Fruit fly (Drosophila melanogaster) whole organism, embryonic: Measurements from ENCODE around the gene cort.

ENCODE experiments used
- Abd-B ChIP-seq: fragments of 200-800 bp; sonication (Bioruptor generic); optimal IDR thresholded peaks from 2 replicates; lab custom pipeline; 2018; ENCODE audit warnings: missing biosample characterization, mild to moderate bottlenecking, missing genetic modification characterization, moderate library complexity
- CG10462 ChIP-seq: fragments of 200-800 bp; sonication (Bioruptor generic); optimal IDR thresholded peaks from 2 replicates; lab custom pipeline; 2016; ENCODE audit warnings: missing biosample characterization, missing genetic modification characterization
- CG12219 ChIP-seq: fragments of 200-800 bp; sonication (Bioruptor generic); optimal IDR thresholded peaks from 3 replicates; lab custom pipeline; 2018; ENCODE audit warnings: missing biosample characterization, mild to moderate bottlenecking, missing genetic modification characterization
- CG13894 ChIP-seq: fragments of 200-800 bp; sonication (Bioruptor generic); optimal IDR thresholded peaks from 3 replicates; lab custom pipeline; 2018; ENCODE audit warnings: missing biosample characterization, mild to moderate bottlenecking, missing genetic modification characterization, moderate library complexity
- CG1647 ChIP-seq: fragments of 200-800 bp; sonication (Bioruptor generic); optimal IDR thresholded peaks from 3 replicates; lab custom pipeline; 2016; ENCODE audit warnings: missing biosample characterization, missing genetic modification characterization
- CG2875 ChIP-seq: fragments of 200-800 bp; sonication (Bioruptor generic); optimal IDR thresholded peaks from 2 replicates; lab custom pipeline; 2017; ENCODE audit warnings: missing biosample characterization, mild to moderate bottlenecking, missing genetic modification characterization, missing genetic modification reagents
- CG32767 ChIP-seq: fragments of 200-800 bp; sonication (Bioruptor generic); IDR thresholded peaks from 2 replicates; pipeline ENCODE4 v1.3.6; 2022; ENCODE audit warnings: missing biosample characterization, missing genetic modification characterization
- CG34376 ChIP-seq: fragments of 200-800 bp; sonication (Bioruptor generic); optimal IDR thresholded peaks from 2 replicates; lab custom pipeline; 2018; ENCODE audit warnings: missing biosample characterization, mild to moderate bottlenecking, missing genetic modification characterization
- CG3847 ChIP-seq: fragments of 200-800 bp; sonication (Bioruptor generic); IDR thresholded peaks from 2 replicates; pipeline ENCODE4 v1.3.6; 2022; ENCODE audit warnings: missing biosample characterization, missing genetic modification characterization
- CG4328 ChIP-seq: fragments of 200-800 bp; sonication (Bioruptor generic); optimal IDR thresholded peaks from 3 replicates; lab custom pipeline; 2017; ENCODE audit warnings: missing biosample characterization, missing genetic modification reagents, missing genetic modification characterization
- CG4730 ChIP-seq: fragments of 200-800 bp; sonication (Bioruptor generic); IDR thresholded peaks from 2 replicates; pipeline ENCODE4 v1.3.6; 2022; ENCODE audit warnings: missing biosample characterization, missing genetic modification characterization
- CG4854 ChIP-seq: fragments of 200-800 bp; sonication (Bioruptor generic); optimal IDR thresholded peaks from 2 replicates; lab custom pipeline; 2016; ENCODE audit warnings: missing biosample characterization, missing genetic modification characterization, inconsistent platforms
- CG6683 ChIP-seq: fragments of 200-800 bp; sonication (Bioruptor generic); optimal IDR thresholded peaks from 2 replicates; lab custom pipeline; 2017; ENCODE audit warnings: missing biosample characterization, mild to moderate bottlenecking, missing genetic modification characterization, missing genetic modification reagents
- CG6791 ChIP-seq: fragments of 200-800 bp; sonication (Bioruptor generic); IDR thresholded peaks from 3 replicates; pipeline ENCODE4 v1.3.6; 2022; ENCODE audit warnings: missing biosample characterization, missing genetic modification characterization; ENCODE audit not compliant: partially characterized antibody
- CG7556 ChIP-seq: fragments of 200-800 bp; sonication (Bioruptor generic); optimal IDR thresholded peaks from 2 replicates; lab custom pipeline; 2017; ENCODE audit warnings: missing biosample characterization, mild to moderate bottlenecking, missing genetic modification characterization
- CG7745 ChIP-seq: fragments of 200-800 bp; sonication (Bioruptor generic); optimal IDR thresholded peaks from 2 replicates; lab custom pipeline; 2018; ENCODE audit warnings: missing biosample characterization, mild to moderate bottlenecking, missing genetic modification characterization, moderate library complexity
- CG9727 ChIP-seq: fragments of 200-800 bp; sonication (Bioruptor generic); optimal IDR thresholded peaks from 3 replicates; lab custom pipeline; 2017; ENCODE audit warnings: missing biosample characterization, mild to moderate bottlenecking, missing genetic modification characterization
- CkIIα-i1 ChIP-seq: fragments of 200-800 bp; sonication (Bioruptor generic); IDR thresholded peaks from 2 replicates; pipeline ENCODE4 v1.3.6; 2022; ENCODE audit warnings: missing biosample characterization, missing genetic modification characterization
- D19A ChIP-seq: fragments of 200-800 bp; optimal IDR thresholded peaks from 3 replicates; lab custom pipeline; 2019; ENCODE audit warnings: missing biosample characterization, mild to moderate bottlenecking, missing genetic modification characterization, moderate library complexity
- Drgx ChIP-seq: fragments of 200-800 bp; sonication (Bioruptor generic); IDR thresholded peaks from 2 replicates; pipeline ENCODE4 v1.3.6; 2022; ENCODE audit warnings: missing biosample characterization, missing genetic modification characterization
- Ets97D ChIP-seq: fragments of 200-800 bp; sonication (Bioruptor generic); optimal IDR thresholded peaks from 3 replicates; lab custom pipeline; 2016; ENCODE audit warnings: missing biosample characterization, missing genetic modification characterization
- Gsc ChIP-seq: fragments of 200-800 bp; sonication (Bioruptor generic); IDR thresholded peaks from 2 replicates; pipeline ENCODE4 v1.3.6; 2022; ENCODE audit warnings: missing biosample characterization, missing genetic modification characterization
- H15 ChIP-seq: fragments of 200-800 bp; sonication (Bioruptor generic); IDR thresholded peaks from 3 replicates; pipeline ENCODE4 v1.3.6; 2022; ENCODE audit warnings: missing biosample characterization, missing genetic modification characterization
- Hr78 ChIP-seq, 2 experiments: fragments of 200-800 bp in 1 of 2; fragments of >200 bp in 1 of 2; sonication (Bioruptor generic) in 1 of 2; optimal IDR thresholded peaks; 2 replicates each; lab custom pipeline; 2017 to 2019; ENCODE audit warnings: missing biosample characterization in 2 of 2, missing genetic modification characterization in 2 of 2, mild to moderate bottlenecking in 1 of 2, moderate library complexity in 1 of 2
- Jarid2 ChIP-seq: fragments of 200-800 bp; sonication (Bioruptor generic); optimal IDR thresholded peaks from 3 replicates; lab custom pipeline; 2017; ENCODE audit warnings: mild to moderate bottlenecking, missing biosample characterization, missing genetic modification reagents, missing genetic modification characterization
- Lpt ChIP-seq: fragments of >200 bp; optimal IDR thresholded peaks from 2 replicates; lab custom pipeline; 2018; ENCODE audit warnings: missing biosample characterization, missing genetic modification characterization
- Mad ChIP-seq: fragments of 200-800 bp; sonication (Bioruptor generic); optimal IDR thresholded peaks from 2 replicates; lab custom pipeline; 2016; ENCODE audit warnings: missing biosample characterization, missing genetic modification characterization
- Neu2 ChIP-seq: fragments of 200-800 bp; sonication (Bioruptor generic); optimal IDR thresholded peaks from 3 replicates; lab custom pipeline; 2016; ENCODE audit warnings: missing biosample characterization, missing genetic modification characterization, borderline replicate concordance
- NfI ChIP-seq: fragments of 200-800 bp; sonication (Bioruptor generic); optimal IDR thresholded peaks from 3 replicates; lab custom pipeline; 2018; ENCODE audit warnings: missing biosample characterization, mild to moderate bottlenecking, missing genetic modification characterization, moderate library complexity
- ap ChIP-seq: fragments of 200-800 bp; sonication (Bioruptor generic); IDR thresholded peaks from 2 replicates; pipeline ENCODE4 v1.3.6; 2022; ENCODE audit warnings: missing biosample characterization, missing genetic modification characterization
- ash1 ChIP-seq: fragments of 200-800 bp; sonication (Bioruptor generic); optimal IDR thresholded peaks from 2 replicates; lab custom pipeline; 2018; ENCODE audit warnings: missing biosample characterization, mild to moderate bottlenecking, missing genetic modification characterization
- bab2 ChIP-seq: fragments of 200-800 bp; sonication (Bioruptor generic); optimal IDR thresholded peaks from 2 replicates; lab custom pipeline; 2016; ENCODE audit warnings: missing biosample characterization, missing genetic modification characterization
- croc ChIP-seq: fragments of 200-800 bp; sonication (Bioruptor generic); conservative IDR thresholded peaks from 3 replicates; pipeline ENCODE4 v1.3.6; 2022; ENCODE audit warnings: missing biosample characterization, missing genetic modification characterization
- esg ChIP-seq: fragments of 200-800 bp; sonication (Bioruptor generic); conservative IDR thresholded peaks from 2 replicates; pipeline ENCODE4 v1.3.6; 2022; ENCODE audit warnings: missing biosample characterization, missing genetic modification characterization
- ham ChIP-seq: fragments of 200-800 bp; sonication (Bioruptor generic); IDR thresholded peaks from 2 replicates; pipeline ENCODE4 v1.3.6; 2022; ENCODE audit warnings: missing biosample characterization, missing genetic modification characterization
- hb ChIP-seq: fragments of 200-800 bp; sonication (Bioruptor generic); IDR thresholded peaks from 3 replicates; pipeline ENCODE4 v1.3.6; 2022; ENCODE audit warnings: missing biosample characterization, missing genetic modification characterization; ENCODE audit not compliant: partially characterized antibody
- her ChIP-seq: fragments of 200-800 bp; sonication (Bioruptor generic); optimal IDR thresholded peaks from 2 replicates; lab custom pipeline; 2016; ENCODE audit warnings: missing biosample characterization, missing genetic modification characterization
- ind ChIP-seq: fragments of 200-800 bp; sonication (Bioruptor generic); optimal IDR thresholded peaks from 3 replicates; lab custom pipeline; 2016; ENCODE audit warnings: missing biosample characterization, missing genetic modification characterization
- inv ChIP-seq: fragments of 200-800 bp; sonication (Bioruptor generic); IDR thresholded peaks from 2 replicates; pipeline ENCODE4 v1.3.6; 2022; ENCODE audit warnings: missing biosample characterization, missing genetic modification characterization; ENCODE audit not compliant: partially characterized antibody
- jumu ChIP-seq: fragments of 200-800 bp; sonication (Bioruptor generic); optimal IDR thresholded peaks from 3 replicates; lab custom pipeline; 2016; ENCODE audit warnings: missing biosample characterization, missing genetic modification characterization
- kni ChIP-seq: fragments of 200-800 bp; sonication (Bioruptor generic); optimal IDR thresholded peaks from 3 replicates; lab custom pipeline; 2017; ENCODE audit warnings: mild to moderate bottlenecking, missing biosample characterization, missing genetic modification reagents, missing genetic modification characterization
- lola ChIP-seq, 3 experiments: fragments of >200 bp in 2 of 3; fragments of 200-800 bp in 1 of 3; sonication (Bioruptor generic) in 1 of 3; optimal IDR thresholded peaks; 2 replicates each; lab custom pipeline; 2017 to 2019; ENCODE audit warnings: missing biosample characterization in 3 of 3, missing genetic modification characterization in 3 of 3, mild to moderate bottlenecking in 1 of 3, moderate library complexity in 1 of 3
- phol ChIP-seq: fragments of 200-800 bp; sonication (Bioruptor generic); optimal IDR thresholded peaks from 3 replicates; lab custom pipeline; 2018; ENCODE audit warnings: missing biosample characterization, mild to moderate bottlenecking, missing genetic modification characterization, moderate library complexity
- psq ChIP-seq: fragments of 200-800 bp; sonication (Bioruptor generic); optimal IDR thresholded peaks from 2 replicates; lab custom pipeline; 2017; ENCODE audit warnings: missing biosample characterization, missing genetic modification characterization
- sd ChIP-seq: fragments of 200-800 bp; sonication (Bioruptor generic); optimal IDR thresholded peaks from 3 replicates; lab custom pipeline; 2018; ENCODE audit warnings: missing biosample characterization, mild to moderate bottlenecking, missing genetic modification characterization, moderate library complexity
- sr ChIP-seq: fragments of 200-800 bp; sonication (Bioruptor generic); IDR thresholded peaks from 3 replicates; pipeline ENCODE4 v1.3.6; 2022; ENCODE audit warnings: missing biosample characterization, missing genetic modification characterization
- tna ChIP-seq: fragments of 200-800 bp; sonication (Bioruptor generic); IDR thresholded peaks from 2 replicates; pipeline ENCODE4 v1.3.6; 2022; ENCODE audit warnings: missing biosample characterization, missing genetic modification characterization; ENCODE audit not compliant: partially characterized antibody
- vfl ChIP-seq: fragments of 200-800 bp; sonication (Bioruptor generic); optimal IDR thresholded peaks from 2 replicates; lab custom pipeline; 2016; ENCODE audit warnings: missing biosample characterization, missing genetic modification characterization
- yki ChIP-seq: fragments of >200 bp; optimal IDR thresholded peaks from 3 replicates; lab custom pipeline; 2018

cort gene

dm6 chr2L:6722822-6723749 is 46.7 kb upstream of the cort start, which contains the start of gene homer (continued):
- no peak for TF ChIP-seq CG12219 (GFP tag; lab: Kevin White, UChicago)
- TF ChIP-seq CG13894, result no peak
- no peak for TF ChIP-seq NfI (GFP tag; lab: Kevin White, UChicago)
- peak; percentile 37 for TF ChIP-seq phol (tag; lab: Kevin White, UChicago)
- no peak for TF ChIP-seq D19A (tag; lab: Kevin White, UChicago)
- TF ChIP-seq Jarid2 (GFP tag; lab: Kevin White, UChicago), result no peak
- no peak for TF ChIP-seq CG2875 (GFP tag; lab: Kevin White, UChicago)
- TF ChIP-seq bab2 (GFP tag; lab: Kevin White, UChicago), result no peak
- no peak for TF ChIP-seq CG3847 (GFP tag; lab: Robert Waterston, UW)
- no peak for TF ChIP-seq CG10462
- TF ChIP-seq esg (GFP tag; lab: Robert Waterston, UW), result no peak
- TF ChIP-seq CG6791, result peak; percentile 97
- no peak for TF ChIP-seq vfl (GFP tag; lab: Kevin White, UChicago)
- no peak for TF ChIP-seq Ets97D (GFP tag; lab: Kevin White, UChicago)
- TF ChIP-seq CG7745 (tag; lab: Kevin White, UChicago), result peak; percentile 72
- peak; percentile 16 for TF ChIP-seq ind
- no peak for TF ChIP-seq ap (GFP tag; lab: Robert Waterston, UW)
- no peak for TF ChIP-seq Mad (GFP tag; lab: Kevin White, UChicago)
- TF ChIP-seq yki (lab: Kevin White, UChicago), result no peak
- peak; percentile 84 for TF ChIP-seq Abd-B (GFP tag; lab: Kevin White, UChicago)
- TF ChIP-seq CG7556, result no peak
- no peak for TF ChIP-seq ham (GFP tag; lab: Robert Waterston, UW)
- TF ChIP-seq CkIIα-i1 (GFP tag; lab: Robert Waterston, UW), result 0 out of 2 replicates have a peak, but pooled peaks have one; percentile 19
- TF ChIP-seq kni (GFP tag; lab: Kevin White, UChicago), result peak; percentile 55
- peak; percentile 98 for TF ChIP-seq sr
- no peak for TF ChIP-seq ash1 (GFP tag; lab: Kevin White, UChicago)
- peak; percentile 20 for TF ChIP-seq CG34376
- no peak for TF ChIP-seq sd (tag; lab: Kevin White, UChicago)
- no peak for TF ChIP-seq Neu2 (GFP tag; lab: Kevin White, UChicago)
- no peak for TF ChIP-seq CG4328
- TF ChIP-seq tna, result peak; percentile 96
- TF ChIP-seq CG6683 (GFP tag; lab: Kevin White, UChicago), result no peak
- no peak for TF ChIP-seq Drgx
- peak; percentile 92 for TF ChIP-seq inv
- TF ChIP-seq psq, result no peak
- no peak for TF ChIP-seq CG4730 (GFP tag; lab: Robert Waterston, UW)
- no peak for TF ChIP-seq jumu (GFP tag; lab: Kevin White, UChicago)
- no peak for TF ChIP-seq CG4854 (GFP tag; lab: Kevin White, UChicago)
- TF ChIP-seq H15 (GFP tag; lab: Robert Waterston, UW), result no peak
- TF ChIP-seq Gsc (GFP tag; lab: Robert Waterston, UW), result no peak
- TF ChIP-seq Lpt, result no peak
- peak in 1 of 2 experiments; percentile 100 for TF ChIP-seq Hr78 (GFP tag; optimal IDR thresholded peaks at IDR 0.05; lab: Kevin White, UChicago)
- TF ChIP-seq hb, result peak; percentile 95
- no peak for TF ChIP-seq CG9727 (GFP tag; lab: Kevin White, UChicago)
- no peak for TF ChIP-seq lola (GFP tag; optimal IDR thresholded peaks at IDR 0.05; lab: Kevin White, UChicago)
- TF ChIP-seq croc (GFP tag; lab: Robert Waterston, UW), result no peak
- TF ChIP-seq CG1647 (GFP tag; lab: Kevin White, UChicago), result no peak
- peak; percentile 53; the same call in 1 of the 2 replicates for TF ChIP-seq CG32767
- peak; percentile 1 for TF ChIP-seq her (GFP tag; lab: Kevin White, UChicago)
